Fruit fly (Drosophila melanogaster) whole organism, embryonic: ENCODE data around the gene Nrd1.

Experiments
- Ada2b ChIP-seq: fragments of 200-800 bp; sonication (Bioruptor generic); IDR thresholded peaks from 2 replicates; pipeline ENCODE4 v1.3.6; 2022; ENCODE audit warnings: missing biosample characterization, missing genetic modification characterization
- Asciz ChIP-seq: fragments of 200-800 bp; sonication (Bioruptor generic); optimal IDR thresholded peaks from 2 replicates; lab custom pipeline; 2017; ENCODE audit warnings: missing biosample characterization, mild to moderate bottlenecking, missing genetic modification characterization, missing genetic modification reagents
- Atf6 ChIP-seq: fragments of 200-800 bp; sonication (Bioruptor generic); IDR thresholded peaks from 2 replicates; pipeline ENCODE4 v1.3.6; 2022; ENCODE audit warnings: missing biosample characterization, missing genetic modification characterization
- CG10274 ChIP-seq: fragments of 200-800 bp; sonication (Bioruptor generic); optimal IDR thresholded peaks from 3 replicates; lab custom pipeline; 2017; ENCODE audit warnings: missing biosample characterization, mild to moderate bottlenecking, missing genetic modification characterization
- CG10431 ChIP-seq: fragments of 200-800 bp; sonication (Bioruptor generic); optimal IDR thresholded peaks from 3 replicates; lab custom pipeline; 2018; ENCODE audit warnings: missing biosample characterization, mild to moderate bottlenecking, missing genetic modification characterization
- CG12659 ChIP-seq: fragments of 200-800 bp; sonication (Bioruptor generic); optimal IDR thresholded peaks from 3 replicates; lab custom pipeline; 2017; ENCODE audit warnings: mild to moderate bottlenecking, missing biosample characterization, missing genetic modification reagents, missing genetic modification characterization
- CG12942 ChIP-seq: fragments of 200-800 bp; sonication (Bioruptor generic); optimal IDR thresholded peaks from 3 replicates; lab custom pipeline; 2016; ENCODE audit warnings: missing biosample characterization, missing genetic modification characterization
- CG13296 ChIP-seq: fragments of 200-800 bp; sonication (Bioruptor generic); optimal IDR thresholded peaks from 3 replicates; lab custom pipeline; 2018; ENCODE audit warnings: missing biosample characterization, mild to moderate bottlenecking, missing genetic modification characterization
- CG14965 ChIP-seq: fragments of 200-800 bp; sonication (Bioruptor generic); optimal IDR thresholded peaks from 2 replicates; lab custom pipeline; 2016; ENCODE audit warnings: missing biosample characterization, missing genetic modification characterization, borderline replicate concordance
- CG15601 ChIP-seq: fragments of 200-800 bp; sonication (Bioruptor generic); optimal IDR thresholded peaks from 3 replicates; lab custom pipeline; 2019; ENCODE audit warnings: missing biosample characterization, mild to moderate bottlenecking, missing genetic modification characterization, moderate library complexity
- CG1602 ChIP-seq: fragments of 200-800 bp; sonication (Bioruptor generic); optimal IDR thresholded peaks from 3 replicates; lab custom pipeline; 2016; ENCODE audit warnings: missing biosample characterization, missing genetic modification characterization
- CG17385 ChIP-seq: fragments of 200-800 bp; sonication (Bioruptor generic); optimal IDR thresholded peaks from 3 replicates; lab custom pipeline; 2018; ENCODE audit warnings: missing biosample characterization, mild to moderate bottlenecking, missing genetic modification characterization
- CG3281 ChIP-seq: fragments of 200-800 bp; sonication (Bioruptor generic); optimal IDR thresholded peaks from 3 replicates; lab custom pipeline; 2017; ENCODE audit warnings: missing biosample characterization, mild to moderate bottlenecking, missing genetic modification characterization
- CG4820 ChIP-seq: fragments of 200-800 bp; sonication (Bioruptor generic); optimal IDR thresholded peaks from 3 replicates; lab custom pipeline; 2016; ENCODE audit warnings: missing biosample characterization, missing genetic modification characterization
- CG7271 ChIP-seq: fragments of 200-800 bp; sonication (Bioruptor generic); optimal IDR thresholded peaks from 2 replicates; lab custom pipeline; 2018; ENCODE audit warnings: missing biosample characterization, mild to moderate bottlenecking, missing genetic modification characterization, moderate library complexity
- CG8089 ChIP-seq: fragments of 200-800 bp; sonication (Bioruptor generic); optimal IDR thresholded peaks from 3 replicates; lab custom pipeline; 2016; ENCODE audit warnings: missing biosample characterization, missing genetic modification characterization
- CG8478 ChIP-seq: fragments of >200 bp; optimal IDR thresholded peaks from 2 replicates; lab custom pipeline; 2018
- CG9932 ChIP-seq: fragments of 200-800 bp; sonication (Bioruptor generic); IDR thresholded peaks from 2 replicates; pipeline ENCODE4 v1.3.6; 2022; ENCODE audit warnings: missing biosample characterization, missing genetic modification characterization
- Dad ChIP-seq: fragments of 200-800 bp; sonication (Bioruptor generic); optimal IDR thresholded peaks from 3 replicates; lab custom pipeline; 2016; ENCODE audit warnings: missing biosample characterization, missing genetic modification characterization
- Dek ChIP-seq: fragments of 200-800 bp; sonication (Bioruptor generic); optimal IDR thresholded peaks from 3 replicates; lab custom pipeline; 2019; ENCODE audit warnings: missing biosample characterization, mild to moderate bottlenecking, missing genetic modification characterization, moderate library complexity
- E2f2 ChIP-seq: fragments of 200-800 bp; sonication (Bioruptor generic); IDR thresholded peaks from 2 replicates; pipeline ENCODE4 v1.3.6; 2022; ENCODE audit warnings: missing biosample characterization, missing genetic modification characterization
- H15 ChIP-seq: fragments of 200-800 bp; sonication (Bioruptor generic); IDR thresholded peaks from 3 replicates; pipeline ENCODE4 v1.3.6; 2022; ENCODE audit warnings: missing biosample characterization, missing genetic modification characterization
- HLH3B ChIP-seq: fragments of 200-800 bp; sonication (Bioruptor generic); IDR thresholded peaks from 2 replicates; pipeline ENCODE4 v1.3.6; 2022; ENCODE audit warnings: missing biosample characterization, missing genetic modification characterization
- MBD-R2 ChIP-seq: fragments of 200-800 bp; sonication (Bioruptor generic); IDR thresholded peaks from 2 replicates; pipeline ENCODE4 v1.3.6; 2022; ENCODE audit warnings: missing biosample characterization, missing genetic modification characterization
- MTF-1 ChIP-seq: fragments of 200-800 bp; sonication (Bioruptor generic); optimal IDR thresholded peaks from 2 replicates; lab custom pipeline; 2018; ENCODE audit warnings: missing biosample characterization, mild to moderate bottlenecking, missing genetic modification characterization, borderline replicate concordance
- Max ChIP-seq: fragments of 200-800 bp; sonication (Bioruptor generic); optimal IDR thresholded peaks from 2 replicates; lab custom pipeline; 2016; ENCODE audit warnings: missing biosample characterization, mild to moderate bottlenecking, missing genetic modification characterization
- Scr ChIP-seq: fragments of 200-800 bp; sonication (Bioruptor generic); IDR thresholded peaks from 2 replicates; pipeline ENCODE4 v1.3.6; 2022; ENCODE audit warnings: missing biosample characterization, missing genetic modification characterization; ENCODE audit not compliant: partially characterized antibody
- abd-A ChIP-seq: fragments of 200-800 bp; sonication (Bioruptor generic); optimal IDR thresholded peaks from 3 replicates; lab custom pipeline; 2019; ENCODE audit warnings: missing biosample characterization, mild to moderate bottlenecking, missing genetic modification characterization, moderate library complexity
- cato ChIP-seq: fragments of 200-800 bp; sonication (Bioruptor generic); optimal IDR thresholded peaks from 2 replicates; lab custom pipeline; 2016; ENCODE audit warnings: missing biosample characterization, missing genetic modification characterization, borderline replicate concordance
- caup ChIP-seq: fragments of 200-800 bp; sonication (Bioruptor generic); optimal IDR thresholded peaks from 3 replicates; lab custom pipeline; 2017; ENCODE audit warnings: missing biosample characterization, mild to moderate bottlenecking, missing genetic modification characterization, moderate library complexity; ENCODE audit not compliant: severe bottlenecking
- chinmo ChIP-seq: fragments of 200-800 bp; sonication (Bioruptor generic); IDR thresholded peaks from 4 replicates; pipeline ENCODE4 v1.3.6; 2022; ENCODE audit warnings: missing biosample characterization, missing genetic modification characterization; ENCODE audit not compliant: partially characterized antibody
- esg ChIP-seq: fragments of 200-800 bp; sonication (Bioruptor generic); conservative IDR thresholded peaks from 2 replicates; pipeline ENCODE4 v1.3.6; 2022; ENCODE audit warnings: missing biosample characterization, missing genetic modification characterization
- eve ChIP-seq, 2 experiments: fragments of >200 bp; optimal IDR thresholded peaks; 2 replicates each; lab custom pipeline; 2017; ENCODE audit warnings: missing biosample characterization in 2 of 2, missing genetic modification characterization in 2 of 2
- fd96Cb ChIP-seq: fragments of 200-800 bp; sonication (Bioruptor generic); optimal IDR thresholded peaks from 2 replicates; lab custom pipeline; 2018; ENCODE audit warnings: missing biosample characterization, mild to moderate bottlenecking, missing genetic modification characterization, moderate library complexity
- gcm2 ChIP-seq: fragments of 200-800 bp; sonication (Bioruptor generic); optimal IDR thresholded peaks from 2 replicates; lab custom pipeline; 2016; ENCODE audit warnings: missing biosample characterization, missing genetic modification characterization
- klu ChIP-seq: fragments of 200-800 bp; sonication (Bioruptor generic); IDR thresholded peaks from 2 replicates; pipeline ENCODE4 v1.3.6; 2022; ENCODE audit warnings: missing biosample characterization, missing genetic modification characterization
- kni ChIP-seq: fragments of 200-800 bp; sonication (Bioruptor generic); optimal IDR thresholded peaks from 3 replicates; lab custom pipeline; 2017; ENCODE audit warnings: mild to moderate bottlenecking, missing biosample characterization, missing genetic modification reagents, missing genetic modification characterization
- lola ChIP-seq, 3 experiments: fragments of >200 bp in 2 of 3; fragments of 200-800 bp in 1 of 3; sonication (Bioruptor generic) in 1 of 3; optimal IDR thresholded peaks; 2 replicates each; lab custom pipeline; 2017 to 2019; ENCODE audit warnings: missing biosample characterization in 3 of 3, missing genetic modification characterization in 3 of 3, mild to moderate bottlenecking in 1 of 3, moderate library complexity in 1 of 3
- lov ChIP-seq, 2 experiments: fragments of 200-800 bp in 1 of 2; fragments of >200 bp in 1 of 2; sonication (Bioruptor generic) in 1 of 2; IDR thresholded peaks in 1 of 2; optimal IDR thresholded peaks in 1 of 2; 2 replicates in 1 of 2; 3 replicates in 1 of 2; pipeline versions ENCODE4 v1.3.6 to Lab custom; 2017 to 2022; ENCODE audit warnings: missing biosample characterization in 1 of 2, missing genetic modification characterization in 1 of 2
- org-1 ChIP-seq: fragments of 200-800 bp; sonication (Bioruptor generic); optimal IDR thresholded peaks from 2 replicates; lab custom pipeline; 2017; ENCODE audit warnings: missing biosample characterization, missing genetic modification characterization
- p53 ChIP-seq: fragments of 200-800 bp; sonication (Bioruptor generic); optimal IDR thresholded peaks from 2 replicates; lab custom pipeline; 2016; ENCODE audit warnings: missing biosample characterization, missing genetic modification characterization
- peb ChIP-seq: fragments of 200-800 bp; sonication (Bioruptor generic); IDR thresholded peaks from 2 replicates; pipeline ENCODE4 v1.3.6; 2022; ENCODE audit warnings: missing biosample characterization, missing genetic modification characterization
- phol ChIP-seq: fragments of 200-800 bp; sonication (Bioruptor generic); optimal IDR thresholded peaks from 3 replicates; lab custom pipeline; 2018; ENCODE audit warnings: missing biosample characterization, mild to moderate bottlenecking, missing genetic modification characterization, moderate library complexity
- pnt ChIP-seq: fragments of 200-800 bp; sonication (Bioruptor generic); optimal IDR thresholded peaks from 3 replicates; lab custom pipeline; 2016; ENCODE audit warnings: missing biosample characterization, missing genetic modification characterization
- sc ChIP-seq, 3 experiments: fragments of >200 bp in 2 of 3; fragments of 200-800 bp in 1 of 3; sonication (Bioruptor generic) in 1 of 3; optimal IDR thresholded peaks; 2 replicates in 2 of 3; 3 replicates in 1 of 3; lab custom pipeline; 2017; ENCODE audit warnings: mild to moderate bottlenecking in 1 of 3, missing biosample characterization in 1 of 3, missing genetic modification characterization in 1 of 3, missing genetic modification reagents in 1 of 3
- tin ChIP-seq: fragments of 200-800 bp; sonication (Bioruptor generic); optimal IDR thresholded peaks from 3 replicates; lab custom pipeline; 2016; ENCODE audit warnings: missing biosample characterization, missing genetic modification characterization
- vnd ChIP-seq: fragments of 200-800 bp; sonication (Bioruptor generic); IDR thresholded peaks from 3 replicates; pipeline ENCODE4 v1.3.6; 2022; ENCODE audit warnings: missing biosample characterization, missing genetic modification characterization; ENCODE audit not compliant: partially characterized antibody
- zen ChIP-seq: fragments of 200-800 bp; sonication (Bioruptor generic); optimal IDR thresholded peaks from 3 replicates; lab custom pipeline; 2018; ENCODE audit warnings: missing biosample characterization, mild to moderate bottlenecking, missing genetic modification characterization, moderate library complexity
- zen2 ChIP-seq: fragments of 200-800 bp; sonication (Bioruptor generic); IDR thresholded peaks from 3 replicates; pipeline ENCODE4 v1.3.6; 2022; ENCODE audit warnings: missing biosample characterization, missing genetic modification characterization; ENCODE audit not compliant: partially characterized antibody

Nrd1 gene

DNA sequence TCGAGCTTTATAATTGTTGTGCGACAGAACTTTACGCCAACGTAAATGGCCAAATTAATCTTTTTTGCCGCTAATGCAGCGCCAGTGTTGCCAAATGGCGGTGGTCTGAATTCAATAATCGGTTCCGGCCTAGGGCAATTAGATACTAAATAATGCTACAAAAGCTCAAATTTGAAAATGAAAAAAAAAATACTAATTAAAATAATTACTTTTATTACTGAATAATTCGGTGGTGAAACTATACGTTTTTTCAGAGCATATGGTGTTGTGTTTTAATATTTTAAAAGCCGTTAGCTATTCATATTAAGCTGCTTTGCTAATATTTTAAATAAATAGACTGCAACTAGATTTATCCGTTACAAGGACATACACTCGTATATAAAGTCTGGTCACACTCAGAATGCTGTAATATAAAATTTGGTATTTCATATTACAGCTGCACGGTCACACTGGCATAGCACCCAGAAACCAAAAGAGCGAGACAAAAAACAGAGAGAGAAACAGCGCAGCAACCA lies 52.2 kb downstream of the Nrd1 start, which contains the start of the genes CG1578 and rudhira:
CG1578 (minus strand) TSS at position 118 of the 515 bp plus-strand sequence.
rudhira (plus strand) TSS at position 465 of the 515 bp plus-strand sequence.
- TF ChIP-seq CG17385 (GFP tag; lab: Kevin White, UChicago) = no peak
- TF ChIP-seq Ada2b = no peak
- TF ChIP-seq sc (optimal IDR thresholded peaks at IDR 0.05; lab: Kevin White, UChicago) = no peak
- no peak for TF ChIP-seq sc (GFP tag; optimal IDR thresholded peaks at IDR 0.05; lab: Kevin White, UChicago)
- no peak for TF ChIP-seq CG12942 (GFP tag; lab: Kevin White, UChicago)
- peak; percentile 39 for TF ChIP-seq phol (tag; lab: Kevin White, UChicago)
- TF ChIP-seq CG3281 (GFP tag; lab: Kevin White, UChicago) = no peak
- no peak for TF ChIP-seq CG9932 (GFP tag; lab: Robert Waterston, UW)
- no peak for TF ChIP-seq lov (optimal IDR thresholded peaks at IDR 0.05; lab: Kevin White, UChicago)
- TF ChIP-seq lov (GFP tag; IDR thresholded peaks at IDR 0.05; lab: Robert Waterston, UW) = no peak
- no peak for TF ChIP-seq chinmo (GFP tag; lab: Robert Waterston, UW)
- TF ChIP-seq abd-A (tag; lab: Kevin White, UChicago) = peak; percentile 71
- TF ChIP-seq lola (GFP tag; optimal IDR thresholded peaks at IDR 0.05; lab: Kevin White, UChicago) = peak in 1 of 3 experiments; percentile 9
- TF ChIP-seq cato (GFP tag; lab: Kevin White, UChicago) = no peak
- no peak for TF ChIP-seq CG10431 (GFP tag; lab: Kevin White, UChicago)
- no peak for TF ChIP-seq CG8478
- TF ChIP-seq CG7271 = no peak
- TF ChIP-seq CG15601 (tag; lab: Kevin White, UChicago) = peak; percentile 40
- TF ChIP-seq eve (GFP tag; optimal IDR thresholded peaks at IDR 0.05; lab: Kevin White, UChicago) = peak in 1 of 2 experiments; percentile 33
- TF ChIP-seq Asciz (GFP tag; lab: Kevin White, UChicago) = no peak
- TF ChIP-seq E2f2 = peak; percentile 58
- no peak for TF ChIP-seq H15 (GFP tag; lab: Robert Waterston, UW)
- TF ChIP-seq tin = no peak
- no peak for TF ChIP-seq klu (GFP tag; lab: Robert Waterston, UW)
- TF ChIP-seq caup (GFP tag; lab: Kevin White, UChicago) = no peak
- peak; percentile 70 for TF ChIP-seq CG12659 (GFP tag; lab: Kevin White, UChicago)
- no peak for TF ChIP-seq zen2 (GFP tag; lab: Robert Waterston, UW)
- TF ChIP-seq org-1 (GFP tag; lab: Kevin White, UChicago) = no peak
- TF ChIP-seq CG14965 = no peak
- TF ChIP-seq CG10274 (GFP tag; lab: Kevin White, UChicago) = no peak
- TF ChIP-seq CG1602 (GFP tag; lab: Kevin White, UChicago) = no peak
- no peak for TF ChIP-seq fd96Cb (tag; lab: Kevin White, UChicago)
- TF ChIP-seq Scr (GFP tag; lab: Robert Waterston, UW) = peak; percentile 26; the same call in 1 of the 2 replicates
- peak; percentile 44 for TF ChIP-seq zen (tag; lab: Kevin White, UChicago)
- TF ChIP-seq CG8089 = no peak
- no peak for TF ChIP-seq HLH3B (GFP tag; lab: Robert Waterston, UW)
- TF ChIP-seq vnd (GFP tag; lab: Robert Waterston, UW) = no peak
- TF ChIP-seq peb = no peak
- no peak for TF ChIP-seq Atf6 (GFP tag; lab: Robert Waterston, UW)
- TF ChIP-seq MBD-R2 (GFP tag; lab: Robert Waterston, UW) = peak; percentile 35; the same call in 1 of the 2 replicates
- no peak for TF ChIP-seq kni (GFP tag; lab: Kevin White, UChicago)
- no peak for TF ChIP-seq CG13296 (GFP tag; lab: Kevin White, UChicago)
- TF ChIP-seq MTF-1 (GFP tag; lab: Kevin White, UChicago) = no peak
- TF ChIP-seq esg (GFP tag; lab: Robert Waterston, UW) = no peak
- no peak for TF ChIP-seq Dek (tag; lab: Kevin White, UChicago)
- TF ChIP-seq CG4820 = no peak
- no peak for TF ChIP-seq pnt
- no peak for TF ChIP-seq gcm2 (GFP tag; lab: Kevin White, UChicago)
- no peak for TF ChIP-seq Max
- no peak for TF ChIP-seq Dad (GFP tag; lab: Kevin White, UChicago)
- TF ChIP-seq p53 (GFP tag; lab: Kevin White, UChicago) = no peak
